Worm (Caenorhabditis elegans) whole organism, L1 larva: ENCODE results near the gene egl-5.
A peak's percentile ranks its signal among the peaks of the same experiment; 100 is the strongest.

Source experiments
- C34B4.2 ChIP-seq: sonication (generic microtip); optimal IDR thresholded peaks from 2 replicates; lab custom pipeline; 2017; ENCODE audit warnings: mild to moderate bottlenecking, missing genetic modification characterization, missing compliant biosample characterization
- F16B12.6 ChIP-seq: fragments of 150-350 bp; optimal IDR thresholded peaks from 2 replicates; lab custom pipeline; 2014; ENCODE audit warnings: missing biosample characterization, missing genetic modification characterization
- Y116A8C.19 ChIP-seq: sonication (generic microtip); optimal IDR thresholded peaks from 2 replicates; lab custom pipeline; 2016; ENCODE audit warnings: missing compliant biosample characterization, missing genetic modification characterization, borderline replicate concordance
- alr-1 ChIP-seq: fragments of 200-800 bp; sonication (Bioruptor generic); optimal IDR thresholded peaks from 2 replicates; lab custom pipeline; 2018; ENCODE audit warnings: borderline replicate concordance, mild to moderate bottlenecking, missing genetic modification characterization, missing compliant biosample characterization
- ceh-8 ChIP-seq: fragments of 200-800 bp; sonication (Bioruptor generic); optimal IDR thresholded peaks from 2 replicates; lab custom pipeline; 2018; ENCODE audit warnings: mild to moderate bottlenecking, missing genetic modification characterization, moderate library complexity, missing compliant biosample characterization
- ceh-82 ChIP-seq, 3 experiments: fragments of 150-350 bp in 1 of 3; sonication (generic microtip) in 2 of 3; optimal IDR thresholded peaks; 2 replicates each; lab custom pipeline; 2014 to 2017; ENCODE audit warnings: missing biosample characterization in 3 of 3, missing genetic modification characterization in 3 of 3
- efl-3 ChIP-seq: fragments of 200-800 bp; sonication (Bioruptor generic); optimal IDR thresholded peaks from 2 replicates; lab custom pipeline; 2018; ENCODE audit warnings: mild to moderate bottlenecking, missing genetic modification characterization, missing compliant biosample characterization
- egl-27 ChIP-seq, 2 experiments: fragments of 150-350 bp in 1 of 2; sonication (generic microtip); optimal IDR thresholded peaks; 3 replicates each; lab custom pipeline; 2017 to 2018; ENCODE audit warnings: missing biosample characterization in 2 of 2, missing genetic modification characterization in 2 of 2, missing genetic modification reagents in 2 of 2
- elt-2 ChIP-seq: sonication (generic microtip); optimal IDR thresholded peaks from 2 replicates; lab custom pipeline; 2016; ENCODE audit warnings: missing genetic modification characterization, mild to moderate bottlenecking, inconsistent platforms, missing compliant biosample characterization, missing genetic modification reagents
- ets-5 ChIP-seq: fragments of 200-800 bp; sonication (Bioruptor generic); IDR thresholded peaks from 2 replicates; pipeline ENCODE4 v1.3.6; 2022; ENCODE audit warnings: missing genetic modification characterization, missing compliant biosample characterization
- fos-1 ChIP-seq: fragments of 150-350 bp; optimal IDR thresholded peaks from 2 replicates; lab custom pipeline; 2014; ENCODE audit warnings: missing biosample characterization, missing genetic modification characterization
- grh-1 ChIP-seq: fragments of 200-800 bp; sonication (Bioruptor generic); IDR thresholded peaks from 2 replicates; pipeline ENCODE4 v1.3.6; 2022; ENCODE audit warnings: missing genetic modification reagents, missing genetic modification characterization, missing compliant biosample characterization
- hlh-4 ChIP-seq: sonication (generic microtip); optimal IDR thresholded peaks from 2 replicates; lab custom pipeline; 2016; ENCODE audit warnings: mild to moderate bottlenecking, missing genetic modification characterization, missing compliant biosample characterization
- isw-1 ChIP-seq: fragments of 200-800 bp; sonication (Bioruptor generic); IDR thresholded peaks from 2 replicates; pipeline ENCODE4 v1.3.6; 2022; ENCODE audit warnings: missing genetic modification characterization, missing compliant biosample characterization
- jun-1 ChIP-seq: fragments of 150-350 bp; optimal IDR thresholded peaks from 2 replicates; lab custom pipeline; 2014; ENCODE audit warnings: missing biosample characterization, missing genetic modification reagents, missing genetic modification characterization
- lin-14 ChIP-seq: fragments of 200-800 bp; sonication (Bioruptor generic); optimal IDR thresholded peaks from 2 replicates; lab custom pipeline; 2018; ENCODE audit warnings: mild to moderate bottlenecking, missing genetic modification characterization, moderate library complexity, missing compliant biosample characterization
- lin-15B ChIP-seq: fragments of 150-350 bp; sonication (generic microtip); optimal IDR thresholded peaks from 3 replicates; lab custom pipeline; 2014; ENCODE audit warnings: missing biosample characterization, missing genetic modification characterization
- lir-3 ChIP-seq: sonication (generic microtip); optimal IDR thresholded peaks from 2 replicates; lab custom pipeline; 2016; ENCODE audit warnings: mild to moderate bottlenecking, missing genetic modification characterization, moderate library complexity, missing compliant biosample characterization; ENCODE audit not compliant: poor library complexity
- lsy-2 ChIP-seq, 2 experiments: fragments of 150-350 bp; optimal IDR thresholded peaks; 2 replicates each; lab custom pipeline; 2014; ENCODE audit warnings: missing biosample characterization in 2 of 2, missing genetic modification characterization in 2 of 2
- mab-9 ChIP-seq: fragments of 200-800 bp; sonication (Bioruptor generic); IDR thresholded peaks from 2 replicates; pipeline ENCODE4 v1.3.6; 2022; ENCODE audit warnings: missing genetic modification reagents, missing genetic modification characterization, missing compliant biosample characterization
- mep-1 ChIP-seq: fragments of 150-350 bp; optimal IDR thresholded peaks from 2 replicates; lab custom pipeline; 2014; ENCODE audit warnings: missing biosample characterization, missing genetic modification characterization
- nhr-11 ChIP-seq: fragments of 150-350 bp; optimal IDR thresholded peaks from 2 replicates; lab custom pipeline; 2014; ENCODE audit warnings: missing biosample characterization, missing genetic modification characterization
- nhr-12 ChIP-seq: sonication (generic microtip); optimal IDR thresholded peaks from 2 replicates; lab custom pipeline; 2017; ENCODE audit warnings: missing biosample characterization, missing genetic modification characterization
- nhr-19 ChIP-seq: fragments of 200-800 bp; sonication (Bioruptor generic); conservative IDR thresholded peaks from 2 replicates; pipeline ENCODE4 v1.3.6; 2022; ENCODE audit warnings: missing genetic modification characterization, missing compliant biosample characterization
- nhr-237 ChIP-seq: fragments of 150-350 bp; optimal IDR thresholded peaks from 2 replicates; lab custom pipeline; 2014; ENCODE audit warnings: missing biosample characterization, missing genetic modification characterization
- nhr-28 ChIP-seq: fragments of 150-350 bp; optimal IDR thresholded peaks from 2 replicates; lab custom pipeline; 2014; ENCODE audit warnings: missing biosample characterization, missing genetic modification characterization
- nhr-77 ChIP-seq: fragments of 150-350 bp; optimal IDR thresholded peaks from 2 replicates; lab custom pipeline; 2014; ENCODE audit warnings: missing biosample characterization, missing genetic modification characterization
- nhr-85 ChIP-seq: sonication (generic microtip); peaks from one replicate; lab custom pipeline; 2016; ENCODE audit warnings: missing genetic modification characterization, inconsistent platforms, missing compliant biosample characterization
- pag-3 ChIP-seq: sonication (generic microtip); optimal IDR thresholded peaks from 2 replicates; lab custom pipeline; 2017; ENCODE audit warnings: missing genetic modification characterization, mild to moderate bottlenecking, missing compliant biosample characterization, antibody characterized with exemption, borderline replicate concordance; ENCODE audit not compliant: insufficient read depth
- rnt-1 ChIP-seq: sonication (generic microtip); optimal IDR thresholded peaks from 2 replicates; lab custom pipeline; 2016; ENCODE audit warnings: mild to moderate bottlenecking, missing genetic modification characterization, moderate library complexity, missing compliant biosample characterization
- skn-1 ChIP-seq: fragments of 150-350 bp; optimal IDR thresholded peaks from 2 replicates; lab custom pipeline; 2014; ENCODE audit warnings: missing biosample characterization, missing genetic modification characterization
- swsn-7 ChIP-seq: sonication (generic microtip); optimal IDR thresholded peaks from 2 replicates; lab custom pipeline; 2016; ENCODE audit warnings: missing genetic modification characterization, missing compliant biosample characterization
- unc-30 ChIP-seq: sonication (generic microtip); optimal IDR thresholded peaks from 2 replicates; lab custom pipeline; 2017; ENCODE audit warnings: missing biosample characterization, missing genetic modification characterization
- unc-62 ChIP-seq: fragments of 150-350 bp; optimal IDR thresholded peaks from 2 replicates; lab custom pipeline; 2014; ENCODE audit warnings: missing biosample characterization, missing genetic modification reagents, missing genetic modification characterization
- unc-98 ChIP-seq: fragments of 200-800 bp; sonication (Bioruptor generic); IDR thresholded peaks from 2 replicates; pipeline ENCODE4 v1.3.6; 2022; ENCODE audit warnings: missing genetic modification characterization, missing compliant biosample characterization
- zag-1 ChIP-seq: fragments of 150-350 bp; optimal IDR thresholded peaks from 2 replicates; lab custom pipeline; 2014; ENCODE audit warnings: missing biosample characterization, missing genetic modification characterization

Gene egl-5

DNA sequence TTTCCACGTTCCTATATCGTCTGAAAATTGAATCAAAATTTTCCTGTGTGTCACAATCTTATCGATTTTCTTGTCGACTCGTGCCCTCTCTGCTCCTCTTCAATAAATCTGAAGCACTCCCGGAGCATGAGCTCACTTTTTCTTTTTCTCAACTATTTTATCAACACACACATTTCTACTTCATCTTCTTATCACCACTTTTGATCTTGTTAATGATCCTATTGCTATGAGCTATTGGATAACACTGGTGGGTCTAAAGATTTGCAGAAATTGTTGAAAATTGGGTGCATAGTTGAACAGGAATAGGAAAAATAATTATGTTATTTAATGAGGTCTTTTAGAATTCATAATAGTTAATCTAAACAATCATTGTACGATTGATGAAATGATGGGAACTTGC is 8.9 kb upstream of the egl-5 start:
- no peak for TF ChIP-seq fos-1 (tag; lab: Kevin White, UChicago)
- TF ChIP-seq lin-15B (tag; lab: Kevin White, UChicago): no peak
- TF ChIP-seq egl-27 (tag; optimal IDR thresholded peaks at IDR 0.05; lab: Kevin White, UChicago): no peak
- no peak for TF ChIP-seq pag-3 (tag; lab: Kevin White, UChicago)
- TF ChIP-seq elt-2 (tag; lab: Kevin White, UChicago): no peak
- no peak for TF ChIP-seq lsy-2 (tag; optimal IDR thresholded peaks at IDR 0.05; lab: Kevin White, UChicago)
- no peak for TF ChIP-seq nhr-77 (tag; lab: Kevin White, UChicago)
- no peak for TF ChIP-seq Y116A8C.19 (tag; lab: Kevin White, UChicago)
- TF ChIP-seq nhr-12 (tag; lab: Kevin White, UChicago): no peak
- TF ChIP-seq ceh-82 (tag; optimal IDR thresholded peaks at IDR 0.05; lab: Kevin White, UChicago): no peak
- TF ChIP-seq unc-62 (GFP tag; lab: Kevin White, UChicago): no peak
- TF ChIP-seq grh-1 (GFP tag; lab: Robert Waterston, UW): no peak
- no peak for TF ChIP-seq skn-1 (tag; lab: Kevin White, UChicago)
- no peak for TF ChIP-seq unc-30 (tag; lab: Kevin White, UChicago)
- no peak for TF ChIP-seq F16B12.6 (tag; lab: Kevin White, UChicago)
- no peak for TF ChIP-seq nhr-11 (tag; lab: Kevin White, UChicago)
- no peak for TF ChIP-seq C34B4.2 (tag; lab: Kevin White, UChicago)
- TF ChIP-seq mep-1 (tag; lab: Kevin White, UChicago): no peak

DNA sequence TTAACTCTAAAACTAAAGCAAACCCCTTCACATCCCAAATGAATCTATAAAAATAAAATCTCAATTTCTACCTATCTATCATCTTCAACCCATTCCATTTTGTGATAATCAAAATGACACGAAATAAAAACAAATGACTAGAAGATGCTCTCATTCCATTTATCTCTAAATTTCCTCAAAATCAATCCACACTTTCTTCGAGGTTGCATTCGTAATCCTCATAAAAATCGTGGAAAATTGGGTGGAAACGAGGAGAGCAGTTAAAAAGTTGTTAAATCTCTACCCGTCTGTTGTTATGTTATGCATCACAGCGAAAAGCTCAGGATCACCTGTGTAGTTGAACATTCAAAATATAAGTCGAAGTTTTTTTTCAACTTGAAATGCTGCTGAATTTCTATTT is 7.2 kb upstream of the egl-5 start:
- TF ChIP-seq unc-98 (no peak), rnt-1 (tag; lab: Kevin White, UChicago) (peak; percentile 39)

DNA sequence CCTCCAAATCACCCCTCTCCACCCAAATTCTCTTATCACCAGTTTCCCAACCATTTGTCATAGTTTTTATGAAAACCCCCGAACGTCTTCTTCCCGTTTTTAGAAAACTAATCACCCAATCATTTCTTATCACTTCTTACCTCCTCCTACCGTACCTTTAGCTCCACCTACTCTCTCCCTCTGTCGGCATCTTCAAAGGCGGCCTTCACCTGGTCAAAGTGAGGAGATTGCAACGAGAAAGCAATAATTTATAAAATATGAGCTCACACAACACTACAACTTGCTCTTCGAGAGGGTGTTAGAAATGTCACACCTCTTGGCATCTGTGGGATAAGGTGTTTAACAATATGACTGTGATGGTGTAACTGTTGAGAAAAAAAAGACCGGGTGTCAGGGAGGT is 5.1 kb upstream of the egl-5 start:
- TF ChIP-seq nhr-237 (tag; lab: Kevin White, UChicago) (no peak), nhr-28 (tag; lab: Kevin White, UChicago) (no peak), rnt-1 (tag; lab: Kevin White, UChicago) (no peak), isw-1 (GFP tag; lab: Robert Waterston, UW) (no peak), swsn-7 (tag; lab: Kevin White, UChicago) (no peak), alr-1 (tag; lab: Kevin White, UChicago) (no peak), elt-2 (tag; lab: Kevin White, UChicago) (no peak), hlh-4 (no peak), ets-5 (no peak), lir-3 (tag; lab: Kevin White, UChicago) (no peak), lin-14 (no peak)

DNA sequence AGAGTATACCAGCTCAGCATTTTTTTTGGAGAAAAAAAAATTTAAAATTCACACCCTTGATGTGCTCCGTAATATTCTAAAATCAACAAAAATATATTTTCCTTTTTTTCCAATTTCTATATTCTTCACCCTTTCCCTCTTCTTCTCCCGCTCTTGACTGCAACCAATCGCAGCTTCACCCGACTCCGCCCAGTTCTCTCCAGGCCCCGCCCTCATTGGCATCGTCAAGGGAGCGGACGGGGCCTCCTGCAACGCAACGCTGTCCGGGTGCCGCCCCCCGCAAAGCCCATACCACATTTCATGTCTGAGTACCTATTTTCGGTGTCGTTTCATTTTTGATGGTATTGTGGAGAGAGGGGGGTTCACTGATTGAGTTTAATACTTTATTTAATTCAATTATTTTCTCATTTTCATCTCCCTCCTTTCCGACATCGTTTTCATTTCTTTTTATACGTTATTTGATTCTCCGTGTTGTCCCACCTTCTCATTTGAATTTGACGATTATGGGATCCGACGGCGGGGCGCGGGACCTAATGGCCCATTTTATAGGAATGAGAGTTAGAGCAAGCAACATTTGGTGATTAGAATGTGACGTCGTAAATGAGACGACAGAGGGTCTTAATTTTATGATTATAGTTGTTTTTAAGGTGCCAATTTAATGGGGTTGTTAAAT is 1.8 kb upstream of the egl-5 start:
- TF ChIP-seq C34B4.2 (tag; lab: Kevin White, UChicago) (no peak), lin-14 (peak; percentile 25), lin-15B (tag; lab: Kevin White, UChicago) (no peak), rnt-1 (tag; lab: Kevin White, UChicago) (peak; percentile 30), nhr-85 (peak; percentile 56), jun-1 (tag; lab: Kevin White, UChicago) (no peak)

DNA sequence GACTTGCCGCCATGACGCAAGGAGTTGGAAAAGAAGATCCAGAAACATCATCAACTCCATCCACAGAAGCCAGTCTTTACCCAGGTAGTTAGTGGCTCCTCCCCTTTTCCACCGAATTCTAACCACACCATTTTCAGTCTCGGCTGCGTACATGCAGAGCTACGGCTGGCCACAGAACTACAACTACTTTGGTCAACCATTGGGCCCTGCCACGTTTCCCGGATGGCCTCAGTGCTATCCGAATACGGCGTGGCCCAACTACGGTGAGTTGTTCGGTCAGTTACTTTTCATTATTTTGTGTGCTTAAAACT is 837 bp downstream of the egl-5 start:
- no peak for TF ChIP-seq nhr-19
- TF ChIP-seq ceh-8: no peak
- no peak for TF ChIP-seq nhr-85
- no peak for TF ChIP-seq zag-1 (tag; lab: Kevin White, UChicago)
- no peak for TF ChIP-seq nhr-77 (tag; lab: Kevin White, UChicago)
- no peak for TF ChIP-seq nhr-12 (tag; lab: Kevin White, UChicago)
- no peak for TF ChIP-seq efl-3
- no peak for TF ChIP-seq unc-62 (GFP tag; lab: Kevin White, UChicago)
- TF ChIP-seq mab-9: no peak
